Fruit fly (Drosophila melanogaster): Measurements from ENCODE around the gene CG33293.
A peak's percentile ranks its signal among the peaks of the same experiment; 100 is the strongest.

The CG33293 gene

dm6 chr3R:5240721-5241120 is at the start of gene CG33293:
CG33293 (minus strand) TSS chr3R:5240735.
- no peak for TF ChIP-seq CG17801 (GFP tag; optimal IDR thresholded peaks at IDR 0.05; ENCODE audit: partially characterized antibody)

dm6 chr3R:5287965-5288364 is 47.4 kb upstream of the CG33293 start:
- TF ChIP-seq CG17801 (GFP tag; optimal IDR thresholded peaks at IDR 0.05; ENCODE audit: partially characterized antibody) = no peak

- no peak for TF ChIP-seq CG17801 (GFP tag; optimal IDR thresholded peaks at IDR 0.05; ENCODE audit: partially characterized antibody)
Observed at dm6 chr3R:5286918-5287636, 46.5 kb upstream of the CG33293 start.

DNA sequence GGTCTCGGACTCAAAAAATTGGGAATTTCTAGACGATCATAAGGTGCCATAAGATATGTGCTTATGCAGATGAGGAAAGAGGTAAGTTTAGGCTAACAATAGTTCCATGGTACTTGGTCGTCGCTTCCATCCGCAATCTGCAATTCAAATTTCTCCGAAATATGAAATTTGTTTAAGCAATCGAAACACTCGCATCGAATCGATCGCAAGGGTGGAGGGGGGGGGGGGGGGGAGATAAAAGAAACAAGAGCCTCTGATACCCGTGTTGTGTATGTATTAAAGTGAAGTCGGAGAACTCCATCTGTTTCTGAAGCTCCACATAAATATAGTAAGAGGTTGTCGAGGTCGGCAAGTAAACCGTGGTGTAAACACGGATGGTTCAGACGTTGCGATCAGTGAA is 45.4 kb upstream of the CG33293 start:
- TF ChIP-seq CG17801 (GFP tag; optimal IDR thresholded peaks at IDR 0.05; ENCODE audit: partially characterized antibody) = no peak

DNA sequence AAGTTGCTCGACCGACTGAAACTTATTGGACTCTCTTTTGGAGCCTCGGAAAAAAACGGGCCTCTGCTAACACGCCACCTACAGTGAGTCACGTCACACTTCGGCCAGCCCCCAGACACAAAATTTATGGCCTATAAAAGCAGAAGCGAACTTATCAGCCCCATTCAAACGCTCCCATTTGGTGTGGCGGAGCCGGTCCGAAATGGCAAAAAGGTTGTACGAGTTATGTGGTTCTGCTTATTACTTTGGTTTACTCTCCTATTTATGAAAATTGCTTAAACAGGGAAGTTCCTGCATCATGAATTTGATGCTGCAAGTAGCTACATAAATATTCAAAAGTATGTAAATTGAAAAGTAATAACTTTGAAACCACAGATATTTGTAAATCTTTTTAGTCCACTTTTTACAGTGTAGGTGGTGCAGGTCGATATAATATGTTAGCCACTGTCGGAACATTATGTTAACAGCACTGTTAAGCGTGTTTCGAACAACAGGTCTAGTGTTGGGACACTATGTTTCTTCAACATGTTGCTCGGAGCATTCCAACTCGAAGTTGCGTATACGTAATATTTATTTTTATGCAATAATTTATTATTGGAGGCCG is 42.9 kb upstream of the CG33293 start:
- TF ChIP-seq CG17801 (GFP tag; optimal IDR thresholded peaks at IDR 0.05; ENCODE audit: partially characterized antibody) = peak; percentile 55

DNA sequence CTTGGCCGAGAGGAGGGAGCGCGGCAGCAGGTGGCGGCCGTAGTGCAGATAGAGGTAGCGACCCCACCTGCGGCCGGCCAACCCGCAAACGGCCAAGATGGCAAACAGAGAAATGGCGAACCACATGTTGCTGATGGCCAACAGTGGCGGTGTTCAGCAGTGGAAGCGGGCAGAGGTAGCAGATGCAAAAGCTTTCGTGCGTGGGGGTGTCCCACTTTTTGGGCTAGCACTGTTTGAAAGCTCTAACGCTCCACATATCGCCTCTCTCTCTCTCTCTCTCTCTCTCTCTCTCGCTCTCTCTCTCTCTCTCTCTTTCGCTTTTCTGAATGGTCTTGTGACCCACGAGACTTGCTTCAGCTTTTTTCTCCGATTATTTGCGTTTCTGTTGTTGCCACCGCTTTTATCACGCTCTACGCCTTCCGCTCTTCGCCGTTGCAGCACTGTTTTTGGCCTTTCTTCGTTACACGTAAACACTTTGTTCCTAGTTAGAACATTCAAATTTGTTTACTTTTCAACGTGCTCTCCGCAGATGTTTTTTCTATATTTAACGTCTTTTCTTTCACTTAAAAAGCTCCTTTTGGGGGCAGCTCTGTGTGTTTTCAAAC is 42.3 kb upstream of the CG33293 start:
- TF ChIP-seq CG17801 (GFP tag; optimal IDR thresholded peaks at IDR 0.05; ENCODE audit: partially characterized antibody) = no peak

dm6 chr3R:5281094-5281493 is 40.6 kb upstream of the CG33293 start:
- peak; percentile 16 for TF ChIP-seq CG17801 (GFP tag; optimal IDR thresholded peaks at IDR 0.05; ENCODE audit: partially characterized antibody)

dm6 chr3R:5280380-5280779 is 39.8 kb upstream of the CG33293 start:
- no peak for TF ChIP-seq CG17801 (GFP tag; optimal IDR thresholded peaks at IDR 0.05; ENCODE audit: partially characterized antibody)

DNA sequence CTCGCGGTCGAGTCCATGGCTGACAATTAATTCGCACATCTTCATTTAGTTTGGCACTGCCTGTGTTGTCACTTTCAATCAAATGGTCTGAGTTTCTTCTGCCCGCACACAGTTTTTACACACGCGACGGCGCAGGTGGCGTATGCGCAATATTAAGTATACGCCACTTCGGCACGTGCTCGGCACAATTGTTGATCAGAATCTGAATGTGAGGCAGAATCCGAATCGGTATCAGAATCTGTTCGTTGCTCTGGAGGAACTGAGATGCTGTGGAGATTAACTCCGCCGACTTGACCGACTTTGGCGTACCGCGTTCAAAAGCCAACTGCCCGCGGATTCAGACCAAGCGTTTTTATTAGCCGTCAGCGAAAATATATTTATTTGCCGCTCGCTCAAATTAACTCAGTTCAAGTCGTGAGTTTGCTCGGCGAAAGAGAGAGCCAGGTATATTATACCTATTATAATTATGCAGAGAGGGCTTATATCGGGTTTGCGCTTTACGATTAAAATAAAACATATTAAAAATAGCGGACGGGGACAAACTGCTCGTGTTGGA is 39.2 kb upstream of the CG33293 start:
- no peak for TF ChIP-seq CG17801 (GFP tag; optimal IDR thresholded peaks at IDR 0.05; ENCODE audit: partially characterized antibody)

- no peak for TF ChIP-seq CG17801 (GFP tag; optimal IDR thresholded peaks at IDR 0.05; ENCODE audit: partially characterized antibody)
Observed at dm6 chr3R:5278627-5279026, 38.1 kb upstream of the CG33293 start.

DNA sequence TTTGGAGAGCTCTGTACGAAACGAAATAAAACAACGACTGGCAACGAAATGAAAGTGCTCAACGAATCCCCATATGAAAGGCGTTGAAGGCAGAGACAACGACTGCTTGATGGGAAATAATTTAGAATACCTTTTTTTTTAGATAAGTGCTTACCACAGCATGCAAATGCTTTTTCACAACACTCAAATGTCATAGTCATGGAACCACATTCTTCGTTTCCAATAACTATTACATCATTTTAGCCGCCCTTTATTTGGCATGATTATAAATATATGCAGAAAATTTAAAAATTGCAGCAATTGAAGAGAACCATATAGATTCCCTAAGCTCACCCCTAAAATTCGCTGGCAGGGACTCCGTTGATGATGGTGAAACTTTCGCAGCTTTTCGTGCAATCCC is 37.2 kb upstream of the CG33293 start, which contains the start of gene CG31538:
CG31538 (minus strand) TSS at position 101 of the 400 bp plus-strand sequence.
- TF ChIP-seq CG17801 (GFP tag; optimal IDR thresholded peaks at IDR 0.05; ENCODE audit: partially characterized antibody) = no peak

DNA sequence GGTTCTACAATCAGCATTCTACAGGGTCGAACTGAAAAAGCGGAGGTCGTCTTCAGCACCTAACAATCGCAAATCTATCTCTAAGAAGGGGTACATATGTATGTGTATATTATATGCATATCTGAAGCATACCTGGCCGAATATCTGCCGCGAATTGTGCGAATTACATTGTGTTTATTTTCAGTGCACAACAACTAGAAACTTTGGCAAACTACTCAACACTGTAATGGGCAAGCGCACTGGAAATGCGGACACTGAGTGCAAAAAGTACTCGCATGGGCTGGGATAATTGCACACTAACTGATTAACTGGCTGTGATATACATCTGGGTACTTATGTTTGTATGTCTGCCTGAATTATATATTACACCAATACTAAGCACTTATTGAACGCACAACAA is 30.3 kb upstream of the CG33293 start:
- peak; percentile 14 for TF ChIP-seq CG17801 (GFP tag; optimal IDR thresholded peaks at IDR 0.05; ENCODE audit: partially characterized antibody)

DNA sequence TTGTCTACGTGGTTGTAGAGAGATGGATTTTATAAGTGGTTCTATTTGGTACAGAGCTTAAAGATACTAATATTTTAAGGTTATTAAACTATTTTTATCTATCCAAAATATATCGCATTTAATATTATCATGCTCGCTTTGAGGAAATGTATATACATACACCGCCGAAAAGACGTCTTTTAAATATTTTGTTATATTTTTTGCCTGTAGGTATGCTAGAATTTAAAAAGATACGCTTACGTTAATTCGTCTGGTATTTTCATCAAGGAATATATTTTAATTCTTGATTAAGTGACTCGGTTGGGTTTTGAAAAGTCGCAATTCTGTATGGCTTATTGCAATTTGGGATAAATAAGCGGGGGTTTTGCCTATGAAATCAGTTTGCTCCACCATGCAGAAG is 28.0 kb upstream of the CG33293 start:
- TF ChIP-seq CG17801 (GFP tag; optimal IDR thresholded peaks at IDR 0.05; ENCODE audit: partially characterized antibody) = no peak

DNA sequence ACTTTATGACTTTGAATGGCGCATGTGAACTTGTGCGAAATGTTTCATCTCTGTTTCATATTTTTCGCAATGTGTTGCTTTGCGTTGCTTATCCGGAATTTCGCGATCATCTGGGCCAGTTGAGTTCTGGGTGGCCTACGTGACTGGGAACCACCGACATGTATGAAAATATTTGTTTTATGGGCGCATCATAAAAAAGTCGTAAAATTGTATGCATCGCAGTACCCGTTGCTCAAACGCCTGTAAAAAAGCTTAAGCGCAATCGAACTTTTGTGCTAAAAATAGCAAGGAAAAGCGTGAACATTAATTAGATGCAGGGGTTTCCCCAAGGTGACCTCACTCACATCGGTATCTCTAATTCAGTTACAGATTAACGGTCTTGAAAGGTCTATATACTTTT is 25.7 kb upstream of the CG33293 start:
- no peak for TF ChIP-seq CG17801 (GFP tag; optimal IDR thresholded peaks at IDR 0.05; ENCODE audit: partially characterized antibody)

- TF ChIP-seq CG17801 (GFP tag; optimal IDR thresholded peaks at IDR 0.05; ENCODE audit: partially characterized antibody) = peak; percentile 45
Observed at dm6 chr3R:5264251-5265098, 23.9 kb upstream of the CG33293 start.

Data from ovary, adult (tissue).